Fruit fly (Drosophila melanogaster) whole organism, embryonic: ENCODE results near the gene Or83a.
A peak's percentile ranks its signal among the peaks of the same experiment; 100 is the strongest.

Source experiments
- CG10321 ChIP-seq: fragments of 200-800 bp; sonication (Bioruptor generic); IDR thresholded peaks from 2 replicates; pipeline ENCODE4 v1.3.6; 2022; ENCODE audit warnings: missing biosample characterization, missing genetic modification characterization
- CG10565 ChIP-seq: fragments of 200-800 bp; sonication (Bioruptor generic); optimal IDR thresholded peaks from 3 replicates; lab custom pipeline; 2016; ENCODE audit warnings: missing biosample characterization, mild to moderate bottlenecking, missing genetic modification characterization
- CG12071 ChIP-seq: fragments of 200-800 bp; sonication (Bioruptor generic); optimal IDR thresholded peaks from 3 replicates; lab custom pipeline; 2018; ENCODE audit warnings: missing biosample characterization, mild to moderate bottlenecking, missing genetic modification characterization
- CG14667 ChIP-seq: fragments of 200-800 bp; sonication (Bioruptor generic); IDR thresholded peaks from 2 replicates; pipeline ENCODE4 v1.3.6; 2022; ENCODE audit warnings: missing biosample characterization, missing genetic modification characterization
- CG14710 ChIP-seq: fragments of 200-800 bp; sonication (Bioruptor generic); optimal IDR thresholded peaks from 3 replicates; lab custom pipeline; 2019; ENCODE audit warnings: missing biosample characterization, mild to moderate bottlenecking, missing genetic modification characterization, moderate library complexity
- CG1529 ChIP-seq: fragments of 200-800 bp; sonication (Bioruptor generic); optimal IDR thresholded peaks from 3 replicates; lab custom pipeline; 2018; ENCODE audit warnings: missing biosample characterization, missing genetic modification characterization
- CG15696 ChIP-seq: fragments of 200-800 bp; sonication (Bioruptor generic); optimal IDR thresholded peaks from 2 replicates; lab custom pipeline; 2019; ENCODE audit warnings: missing biosample characterization, mild to moderate bottlenecking, missing genetic modification characterization, moderate library complexity
- CG1603 ChIP-seq: fragments of 200-800 bp; sonication (Bioruptor generic); optimal IDR thresholded peaks from 2 replicates; lab custom pipeline; 2019; ENCODE audit warnings: missing biosample characterization, mild to moderate bottlenecking, missing genetic modification characterization, moderate library complexity
- CG16813 ChIP-seq: fragments of 200-800 bp; sonication (Bioruptor generic); IDR thresholded peaks from 3 replicates; pipeline ENCODE4 v1.3.6; 2022; ENCODE audit warnings: missing biosample characterization, missing genetic modification characterization; ENCODE audit not compliant: partially characterized antibody
- CG17328 ChIP-seq: fragments of 200-800 bp; sonication (Bioruptor generic); IDR thresholded peaks from 2 replicates; pipeline ENCODE4 v1.3.6; 2022; ENCODE audit warnings: missing biosample characterization, missing genetic modification characterization
- CG2678 ChIP-seq: fragments of 200-800 bp; sonication (Bioruptor generic); optimal IDR thresholded peaks from 3 replicates; lab custom pipeline; 2019; ENCODE audit warnings: missing biosample characterization, mild to moderate bottlenecking, missing genetic modification characterization, moderate library complexity
- CG2875 ChIP-seq: fragments of 200-800 bp; sonication (Bioruptor generic); optimal IDR thresholded peaks from 2 replicates; lab custom pipeline; 2017; ENCODE audit warnings: missing biosample characterization, mild to moderate bottlenecking, missing genetic modification characterization, missing genetic modification reagents
- CG2889 ChIP-seq: fragments of 200-800 bp; sonication (Bioruptor generic); IDR thresholded peaks from 3 replicates; pipeline ENCODE4 v1.3.6; 2022; ENCODE audit warnings: missing biosample characterization, missing genetic modification characterization
- CG30403 ChIP-seq: fragments of 200-800 bp; sonication (Bioruptor generic); optimal IDR thresholded peaks from 3 replicates; lab custom pipeline; 2016; ENCODE audit warnings: missing biosample characterization, missing genetic modification characterization
- CG3163 ChIP-seq: fragments of 200-800 bp; sonication (Bioruptor generic); optimal IDR thresholded peaks from 3 replicates; lab custom pipeline; 2016; ENCODE audit warnings: missing biosample characterization, missing genetic modification characterization
- CG4617 ChIP-seq: fragments of 200-800 bp; sonication (Bioruptor generic); optimal IDR thresholded peaks from 3 replicates; lab custom pipeline; 2016; ENCODE audit warnings: missing biosample characterization, missing genetic modification characterization, borderline replicate concordance
- CG6272 ChIP-seq: fragments of 200-800 bp; sonication (Bioruptor generic); IDR thresholded peaks from 2 replicates; pipeline ENCODE4 v1.3.6; 2022; ENCODE audit warnings: missing biosample characterization, missing genetic modification characterization
- CG6654 ChIP-seq: fragments of 200-800 bp; sonication (Bioruptor generic); optimal IDR thresholded peaks from 2 replicates; lab custom pipeline; 2017; ENCODE audit warnings: missing biosample characterization, mild to moderate bottlenecking, missing genetic modification characterization
- CG8281 ChIP-seq: fragments of 200-800 bp; sonication (Bioruptor generic); optimal IDR thresholded peaks from 2 replicates; lab custom pipeline; 2018; ENCODE audit warnings: missing biosample characterization, mild to moderate bottlenecking, missing genetic modification characterization, moderate library complexity
- CG8290 ChIP-seq, 3 experiments: fragments of 200-800 bp; sonication (Bioruptor generic); optimal IDR thresholded peaks; 2 replicates each; lab custom pipeline; 2016 to 2019; ENCODE audit warnings: missing biosample characterization in 3 of 3, missing genetic modification characterization in 3 of 3, mild to moderate bottlenecking in 2 of 3, moderate library complexity in 1 of 3
- CG8359 ChIP-seq: fragments of 200-800 bp; sonication (Bioruptor generic); optimal IDR thresholded peaks from 2 replicates; lab custom pipeline; 2017; ENCODE audit warnings: missing biosample characterization, mild to moderate bottlenecking, missing genetic modification characterization, borderline replicate concordance
- CHES-1-like ChIP-seq: fragments of 200-800 bp; sonication (Bioruptor generic); optimal IDR thresholded peaks from 2 replicates; lab custom pipeline; 2016; ENCODE audit warnings: missing biosample characterization, missing genetic modification characterization
- E2f1 ChIP-seq: fragments of 200-800 bp; sonication (Bioruptor generic); IDR thresholded peaks from 2 replicates; pipeline ENCODE4 v1.3.6; 2022; ENCODE audit warnings: missing biosample characterization, missing genetic modification characterization
- Ets97D ChIP-seq: fragments of 200-800 bp; sonication (Bioruptor generic); optimal IDR thresholded peaks from 3 replicates; lab custom pipeline; 2016; ENCODE audit warnings: missing biosample characterization, missing genetic modification characterization
- HHEX ChIP-seq: fragments of 200-800 bp; sonication (Bioruptor generic); optimal IDR thresholded peaks from 3 replicates; lab custom pipeline; 2017; ENCODE audit warnings: missing biosample characterization, mild to moderate bottlenecking, missing genetic modification characterization, missing genetic modification reagents
- Hey ChIP-seq: fragments of 200-800 bp; sonication (Bioruptor generic); optimal IDR thresholded peaks from 3 replicates; lab custom pipeline; 2018; ENCODE audit warnings: missing biosample characterization, mild to moderate bottlenecking, missing genetic modification characterization
- Hmr ChIP-seq: fragments of 200-800 bp; sonication (Bioruptor generic); optimal IDR thresholded peaks from 3 replicates; lab custom pipeline; 2017; ENCODE audit warnings: mild to moderate bottlenecking, missing biosample characterization, missing genetic modification reagents, missing genetic modification characterization
- Hr78 ChIP-seq, 2 experiments: fragments of 200-800 bp in 1 of 2; fragments of >200 bp in 1 of 2; sonication (Bioruptor generic) in 1 of 2; optimal IDR thresholded peaks; 2 replicates each; lab custom pipeline; 2017 to 2019; ENCODE audit warnings: missing biosample characterization in 2 of 2, missing genetic modification characterization in 2 of 2, mild to moderate bottlenecking in 1 of 2, moderate library complexity in 1 of 2
- Hsf ChIP-seq: fragments of 200-800 bp; sonication (Bioruptor generic); optimal IDR thresholded peaks from 3 replicates; lab custom pipeline; 2016; ENCODE audit warnings: missing biosample characterization, missing genetic modification characterization
- Kr ChIP-seq: fragments of 200-800 bp; sonication (Bioruptor generic); optimal IDR thresholded peaks from 2 replicates; lab custom pipeline; 2017; ENCODE audit warnings: missing biosample characterization, mild to moderate bottlenecking, missing genetic modification characterization
- Mad ChIP-seq: fragments of 200-800 bp; sonication (Bioruptor generic); optimal IDR thresholded peaks from 2 replicates; lab custom pipeline; 2016; ENCODE audit warnings: missing biosample characterization, missing genetic modification characterization
- Nf-YA ChIP-seq: fragments of 200-800 bp; sonication (Bioruptor generic); IDR thresholded peaks from 2 replicates; pipeline ENCODE4 v1.3.6; 2022; ENCODE audit warnings: missing biosample characterization, missing genetic modification characterization
- Oaz ChIP-seq: fragments of 200-800 bp; sonication (Bioruptor generic); IDR thresholded peaks from 2 replicates; pipeline ENCODE4 v1.3.6; 2022; ENCODE audit warnings: missing biosample characterization, missing genetic modification characterization
- Sox102F ChIP-seq: fragments of 200-800 bp; sonication (Bioruptor generic); optimal IDR thresholded peaks from 2 replicates; lab custom pipeline; 2018; ENCODE audit warnings: missing biosample characterization, mild to moderate bottlenecking, missing genetic modification characterization, moderate library complexity
- Trl ChIP-seq, 3 experiments: fragments of >200 bp in 2 of 3; fragments of 200-800 bp in 1 of 3; sonication (Bioruptor generic) in 1 of 3; optimal IDR thresholded peaks; 2 replicates in 1 of 3; 3 replicates in 2 of 3; lab custom pipeline; 2016 to 2017; ENCODE audit warnings: missing biosample characterization in 1 of 3, missing genetic modification characterization in 1 of 3
- Usf ChIP-seq: fragments of 200-800 bp; sonication (Bioruptor generic); optimal IDR thresholded peaks from 2 replicates; lab custom pipeline; 2017; ENCODE audit warnings: missing genotype, missing biosample characterization, missing genetic modification characterization
- abd-A ChIP-seq: fragments of 200-800 bp; sonication (Bioruptor generic); optimal IDR thresholded peaks from 3 replicates; lab custom pipeline; 2019; ENCODE audit warnings: missing biosample characterization, mild to moderate bottlenecking, missing genetic modification characterization, moderate library complexity
- bbx ChIP-seq: fragments of 200-800 bp; sonication (Bioruptor generic); IDR thresholded peaks from 2 replicates; pipeline ENCODE4 v1.3.6; 2022; ENCODE audit warnings: missing biosample characterization, missing genetic modification characterization; ENCODE audit not compliant: partially characterized antibody
- cato ChIP-seq: fragments of 200-800 bp; sonication (Bioruptor generic); optimal IDR thresholded peaks from 2 replicates; lab custom pipeline; 2016; ENCODE audit warnings: missing biosample characterization, missing genetic modification characterization, borderline replicate concordance
- cg ChIP-seq: fragments of 200-800 bp; sonication (Bioruptor generic); optimal IDR thresholded peaks from 3 replicates; lab custom pipeline; 2019; ENCODE audit warnings: missing biosample characterization, mild to moderate bottlenecking, missing genetic modification characterization, moderate library complexity
- ci ChIP-seq: fragments of 200-800 bp; sonication (Bioruptor generic); IDR thresholded peaks from 3 replicates; pipeline ENCODE4 v1.3.6; 2022; ENCODE audit warnings: missing biosample characterization, missing genetic modification characterization
- ind ChIP-seq: fragments of 200-800 bp; sonication (Bioruptor generic); optimal IDR thresholded peaks from 3 replicates; lab custom pipeline; 2016; ENCODE audit warnings: missing biosample characterization, missing genetic modification characterization
- kay ChIP-seq: fragments of 200-800 bp; sonication (Bioruptor generic); optimal IDR thresholded peaks from 2 replicates; lab custom pipeline; 2016; ENCODE audit warnings: missing biosample characterization, missing genetic modification characterization
- pho ChIP-seq: fragments of 200-800 bp; sonication (Bioruptor generic); optimal IDR thresholded peaks from 2 replicates; lab custom pipeline; 2016; ENCODE audit warnings: missing biosample characterization, missing genetic modification characterization
- pita ChIP-seq: fragments of 200-800 bp; sonication (Bioruptor generic); optimal IDR thresholded peaks from 2 replicates; lab custom pipeline; 2017; ENCODE audit warnings: missing biosample characterization, mild to moderate bottlenecking, missing genetic modification characterization
- row ChIP-seq: fragments of 200-800 bp; sonication (Bioruptor generic); IDR thresholded peaks from 3 replicates; pipeline ENCODE4 v1.3.6; 2022; ENCODE audit warnings: missing biosample characterization, missing genetic modification characterization
- toy ChIP-seq: fragments of 200-800 bp; sonication (Bioruptor generic); IDR thresholded peaks from 2 replicates; pipeline ENCODE4 v1.3.6; 2022; ENCODE audit warnings: missing biosample characterization, missing genetic modification characterization
- unc-4 ChIP-seq: fragments of 200-800 bp; sonication (Bioruptor generic); IDR thresholded peaks from 2 replicates; pipeline ENCODE4 v1.3.6; 2022; ENCODE audit warnings: missing biosample characterization, missing genetic modification characterization; ENCODE audit not compliant: partially characterized antibody

Gene Or83a

DNA sequence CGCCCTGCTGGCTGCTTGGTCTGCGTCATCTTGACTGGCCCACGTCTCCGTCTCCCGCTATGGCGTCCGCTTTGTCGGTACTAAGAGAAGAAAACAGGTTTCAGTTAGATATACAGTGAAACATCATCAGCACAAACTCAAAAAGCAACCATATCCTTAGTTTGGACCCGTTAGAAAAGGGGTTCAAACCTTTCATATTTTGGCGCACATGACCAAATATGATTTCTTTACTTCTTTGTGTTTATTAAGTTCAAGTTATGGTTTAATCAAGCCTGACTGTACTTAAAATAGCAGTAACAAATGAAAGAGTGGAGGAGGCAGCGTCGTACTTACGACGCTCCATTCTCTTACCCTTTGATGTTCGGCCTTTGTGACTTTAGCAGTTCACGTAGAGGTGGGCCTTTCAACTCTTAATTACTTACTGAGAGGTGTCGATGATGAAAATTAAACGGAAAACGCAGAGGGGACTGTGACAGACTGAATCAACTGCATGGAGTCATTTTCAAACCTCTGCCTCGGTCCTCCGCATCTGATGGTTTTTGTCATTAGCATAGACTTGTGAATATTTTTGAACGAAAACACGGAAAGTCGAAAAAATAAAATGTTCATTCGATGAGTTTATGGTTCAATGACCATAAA, 37.2 kb downstream of the Or83a start (continued):
- TF ChIP-seq CG10321 = peak; percentile 45; the same call in 1 of the 2 replicates
- peak; percentile 86 for TF ChIP-seq CG2889 (GFP tag; lab: Robert Waterston, UW)
- peak; percentile 86 for TF ChIP-seq ind
- TF ChIP-seq CG6272 (GFP tag; lab: Robert Waterston, UW) = peak; percentile 69
- no peak for TF ChIP-seq pita
- TF ChIP-seq CG14710 = peak; percentile 47
- peak; percentile 38 for TF ChIP-seq CG8359 (GFP tag; lab: Kevin White, UChicago)
- peak; percentile 46 for TF ChIP-seq cato (GFP tag; lab: Kevin White, UChicago)
- peak; percentile 41 for TF ChIP-seq CG8281 (tag; lab: Kevin White, UChicago)
- peak; percentile 68; the same call in 1 of the 2 replicates for TF ChIP-seq CG14667 (GFP tag; lab: Robert Waterston, UW)
- peak; percentile 55 for TF ChIP-seq CG6654 (GFP tag; lab: Kevin White, UChicago)
- peak; percentile 74 for TF ChIP-seq Mad (GFP tag; lab: Kevin White, UChicago)
- no peak for TF ChIP-seq bbx (GFP tag; lab: Robert Waterston, UW)
- TF ChIP-seq Hr78 (GFP tag; optimal IDR thresholded peaks at IDR 0.05; lab: Kevin White, UChicago) = peak in 1 of 2 experiments; percentile 84
- peak; percentile 84 for TF ChIP-seq CG17328
- TF ChIP-seq CG15696 (tag; lab: Kevin White, UChicago) = peak; percentile 35
- peak; percentile 73 for TF ChIP-seq CG3163 (GFP tag; lab: Kevin White, UChicago)
- peak; percentile 55 for TF ChIP-seq CG2875 (GFP tag; lab: Kevin White, UChicago)
- peak; percentile 76 for TF ChIP-seq HHEX (GFP tag; lab: Kevin White, UChicago)
- TF ChIP-seq toy (GFP tag; lab: Robert Waterston, UW) = peak; percentile 64; the same call in 1 of the 2 replicates
- TF ChIP-seq E2f1 = peak; percentile 81
- TF ChIP-seq cg (GFP tag; lab: Kevin White, UChicago) = no peak
- no peak for TF ChIP-seq Hey (tag; lab: Kevin White, UChicago)
- TF ChIP-seq CG10565 (GFP tag; lab: Kevin White, UChicago) = no peak
- peak; percentile 88 for TF ChIP-seq Sox102F (GFP tag; lab: Kevin White, UChicago)
- no peak for TF ChIP-seq CG8290 (GFP tag; optimal IDR thresholded peaks at IDR 0.05; lab: Kevin White, UChicago)
- peak in 1 of 2 experiments; percentile 87 for TF ChIP-seq CG8290 (tag; optimal IDR thresholded peaks at IDR 0.05; lab: Kevin White, UChicago)
- TF ChIP-seq CG12071 = peak; percentile 84
- peak; percentile 56 for TF ChIP-seq CG1529
- peak; percentile 75 for TF ChIP-seq Hsf (GFP tag; lab: Kevin White, UChicago)
- TF ChIP-seq Usf (GFP tag; lab: Kevin White, UChicago) = peak; percentile 46
- TF ChIP-seq pho (GFP tag; lab: Kevin White, UChicago) = peak; percentile 82
- TF ChIP-seq CG2678 (tag; lab: Kevin White, UChicago) = peak; percentile 87
- TF ChIP-seq unc-4 (GFP tag; lab: Robert Waterston, UW) = no peak
- TF ChIP-seq Nf-YA = peak; percentile 77
- peak; percentile 85 for TF ChIP-seq kay (GFP tag; lab: Kevin White, UChicago)
- TF ChIP-seq ci = peak; percentile 92
- peak; percentile 37 for TF ChIP-seq CG4617
- no peak for TF ChIP-seq Kr (GFP tag; lab: Kevin White, UChicago)
- TF ChIP-seq CHES-1-like (GFP tag; lab: Kevin White, UChicago) = peak; percentile 67
- TF ChIP-seq Ets97D (GFP tag; lab: Kevin White, UChicago) = peak; percentile 43
- no peak for TF ChIP-seq abd-A
- TF ChIP-seq CG30403 = peak; percentile 81
- TF ChIP-seq Oaz (GFP tag; lab: Robert Waterston, UW) = peak; percentile 64
- TF ChIP-seq CG1603 (tag; lab: Kevin White, UChicago) = peak; percentile 86
- TF ChIP-seq Hmr = peak; percentile 82
- no peak for TF ChIP-seq CG16813
- TF ChIP-seq row (GFP tag; lab: Robert Waterston, UW) = peak; percentile 87
- TF ChIP-seq Trl (optimal IDR thresholded peaks at IDR 0.05; lab: Kevin White, UChicago) = no peak
- peak; percentile 81 for TF ChIP-seq Trl (GFP tag; optimal IDR thresholded peaks at IDR 0.05; lab: Kevin White, UChicago)
